Fruit fly (Drosophila melanogaster): Measurements from ENCODE around the gene Sol1.

Sol1 gene

DNA sequence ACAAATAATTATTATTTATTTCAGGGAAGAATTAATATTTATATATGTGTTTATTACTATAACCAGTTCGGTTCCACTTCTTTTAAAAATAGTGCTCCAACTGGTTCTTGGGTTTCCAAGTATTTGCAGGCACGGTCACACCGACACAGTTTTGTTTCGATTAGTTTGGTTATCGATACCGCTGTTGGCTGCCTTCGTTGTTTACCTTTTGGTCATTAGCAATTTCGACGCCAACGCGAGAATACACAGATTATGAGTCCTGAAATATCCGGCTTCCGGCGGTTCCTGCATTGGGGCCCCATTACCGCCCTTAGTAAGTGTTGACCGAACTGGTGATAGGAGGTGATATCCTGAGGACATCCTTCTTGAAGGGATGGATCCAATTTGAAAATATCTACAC lies 22.1 kb downstream of the Sol1 start, which contains the start of gene CG5196 (continued):
- TF ChIP-seq Doc3 (GFP tag; IDR thresholded peaks at IDR 0.05; ENCODE audit: partially characterized antibody), result peak; percentile 49; the same call in 2 of the 3 replicates
- TF ChIP-seq CG1603 (tag; optimal IDR thresholded peaks at IDR 0.05), result peak; percentile 76
- no peak for TF ChIP-seq CG2875 (GFP tag; optimal IDR thresholded peaks at IDR 0.05)
- no peak for TF ChIP-seq sqz (GFP tag; optimal IDR thresholded peaks at IDR 0.05)
- TF ChIP-seq CG11456 (GFP tag; IDR thresholded peaks at IDR 0.05), result no peak
- no peak for TF ChIP-seq Chrac-16 (GFP tag; optimal IDR thresholded peaks at IDR 0.05)
- TF ChIP-seq HHEX (GFP tag; optimal IDR thresholded peaks at IDR 0.05), result no peak
- peak; percentile 36 for TF ChIP-seq CG6854 (GFP tag; optimal IDR thresholded peaks at IDR 0.05)
- peak; percentile 31 for TF ChIP-seq nmo (GFP tag; optimal IDR thresholded peaks at IDR 0.05)
- TF ChIP-seq CG18764 (GFP tag; optimal IDR thresholded peaks at IDR 0.05), result no peak
- no peak for TF ChIP-seq CG11247 (GFP tag; IDR thresholded peaks at IDR 0.05)
- TF ChIP-seq Pdp1 (GFP tag; optimal IDR thresholded peaks at IDR 0.05), result no peak
- TF ChIP-seq CG8089 (GFP tag; optimal IDR thresholded peaks at IDR 0.05), result no peak
- TF ChIP-seq Nf-YC (tag; optimal IDR thresholded peaks at IDR 0.05), result peak; percentile 31
- no peak for TF ChIP-seq Drgx (GFP tag; IDR thresholded peaks at IDR 0.05)
- TF ChIP-seq Bdp1 (GFP tag; optimal IDR thresholded peaks at IDR 0.05), result no peak
- peak; percentile 40 for TF ChIP-seq CHES-1-like (GFP tag; optimal IDR thresholded peaks at IDR 0.05)
- no peak for TF ChIP-seq CG32772 (GFP tag; IDR thresholded peaks at IDR 0.05)
- no peak for TF ChIP-seq CG30403 (GFP tag; optimal IDR thresholded peaks at IDR 0.05)
- peak; percentile 9 for TF ChIP-seq repo (GFP tag; optimal IDR thresholded peaks at IDR 0.05)
- TF ChIP-seq Dref (GFP tag; IDR thresholded peaks at IDR 0.05), result peak; percentile 93
- no peak for TF ChIP-seq maf-S (GFP tag; optimal IDR thresholded peaks at IDR 0.05)
- TF ChIP-seq CG30020 (tag; optimal IDR thresholded peaks at IDR 0.05), result peak; percentile 61
- TF ChIP-seq Six4 (GFP tag; optimal IDR thresholded peaks at IDR 0.05), result no peak
- peak; percentile 84; the same call in 2 of the 3 replicates for TF ChIP-seq CG34422 (GFP tag; IDR thresholded peaks at IDR 0.05)
- TF ChIP-seq esg (GFP tag; conservative IDR thresholded peaks at IDR 0.05), result no peak
- no peak for TF ChIP-seq CG16863 (GFP tag; optimal IDR thresholded peaks at IDR 0.05)
- peak; percentile 18 for TF ChIP-seq caup (GFP tag; optimal IDR thresholded peaks at IDR 0.05; ENCODE audit: severe bottlenecking)
- peak; percentile 67; the same call in 1 of the 4 replicates for TF ChIP-seq chinmo (GFP tag; IDR thresholded peaks at IDR 0.05; ENCODE audit: partially characterized antibody)
- TF ChIP-seq CG11695 (GFP tag; IDR thresholded peaks at IDR 0.05), result no peak
- TF ChIP-seq kah (GFP tag; optimal IDR thresholded peaks at IDR 0.05), result peak; percentile 17
- no peak for TF ChIP-seq bcd (GFP tag; optimal IDR thresholded peaks at IDR 0.05)
- peak; percentile 31 for TF ChIP-seq grau (tag; optimal IDR thresholded peaks at IDR 0.05)
- peak; percentile 51 for TF ChIP-seq sug (tag; optimal IDR thresholded peaks at IDR 0.05)
- no peak for TF ChIP-seq crol (GFP tag; IDR thresholded peaks at IDR 0.05)
- TF ChIP-seq Gug (GFP tag; IDR thresholded peaks at IDR 0.05), result no peak
- TF ChIP-seq inv (GFP tag; IDR thresholded peaks at IDR 0.05; ENCODE audit: partially characterized antibody), result peak; percentile 51; the same call in 1 of the 2 replicates
- TF ChIP-seq chn (GFP tag; optimal IDR thresholded peaks at IDR 0.05), result no peak
- no peak for TF ChIP-seq D (optimal IDR thresholded peaks at IDR 0.05)
- TF ChIP-seq D (GFP tag; optimal IDR thresholded peaks at IDR 0.05), result no peak
- no peak for TF ChIP-seq CG17802 (tag; optimal IDR thresholded peaks at IDR 0.05)
- TF ChIP-seq ftz-f1 (GFP tag; optimal IDR thresholded peaks at IDR 0.05), result no peak
- TF ChIP-seq mld (GFP tag; IDR thresholded peaks at IDR 0.05; ENCODE audit: partially characterized antibody), result peak; percentile 58; the same call in 2 of the 3 replicates
- TF ChIP-seq Med (GFP tag), result peak; percentile 49
- TF ChIP-seq CG9797 (GFP tag; optimal IDR thresholded peaks at IDR 0.05), result peak; percentile 88
- TF ChIP-seq Abd-B (GFP tag; optimal IDR thresholded peaks at IDR 0.05), result peak; percentile 43
- TF ChIP-seq pzg (GFP tag; optimal IDR thresholded peaks at IDR 0.05), result peak; percentile 86
- no peak for TF ChIP-seq CG10366 (GFP tag; IDR thresholded peaks at IDR 0.05)
- TF ChIP-seq NfI (GFP tag; optimal IDR thresholded peaks at IDR 0.05), result peak; percentile 30
- peak; percentile 8 for TF ChIP-seq CTCF (GFP tag; optimal IDR thresholded peaks at IDR 0.05)
- TF ChIP-seq CG4404 (GFP tag; IDR thresholded peaks at IDR 0.05), result no peak
- TF ChIP-seq CG17361 (GFP tag; IDR thresholded peaks at IDR 0.05), result no peak

Data from whole organism, embryonic.